Worm (Caenorhabditis elegans) whole organism, young adult: ENCODE results near the gene F41C3.11.
A peak's percentile ranks its signal among the peaks of the same experiment; 100 is the strongest.

Source experiments
- B0336.3 ChIP-seq: fragments of 200-800 bp; sonication (Bioruptor generic); IDR thresholded peaks from 2 replicates; pipeline ENCODE4 v1.3.6; 2022; ENCODE audit warnings: missing genetic modification characterization, missing compliant biosample characterization
- F10E7.11 ChIP-seq: sonication (generic microtip); optimal IDR thresholded peaks from 2 replicates; lab custom pipeline; 2017; ENCODE audit warnings: mild to moderate bottlenecking, missing genetic modification characterization, moderate library complexity, missing compliant biosample characterization
- F23B12.7 ChIP-seq: sonication (generic microtip); optimal IDR thresholded peaks from 2 replicates; lab custom pipeline; 2017; ENCODE audit warnings: missing genetic modification characterization, mild to moderate bottlenecking, missing compliant biosample characterization, antibody characterized with exemption, moderate library complexity; ENCODE audit not compliant: insufficient read depth
- F33H1.4 ChIP-seq: fragments of 200-800 bp; sonication (Bioruptor generic); IDR thresholded peaks from 2 replicates; pipeline ENCODE4 v1.3.6; 2022; ENCODE audit warnings: missing genetic modification reagents, missing genetic modification characterization, missing compliant biosample characterization
- K11D2.4 ChIP-seq: fragments of 200-800 bp; sonication (Bioruptor generic); IDR thresholded peaks from 2 replicates; pipeline ENCODE4 v1.3.6; 2022; ENCODE audit warnings: missing genetic modification reagents, missing genetic modification characterization, missing compliant biosample characterization
- K12H6.12 ChIP-seq: fragments of 200-800 bp; sonication (Bioruptor generic); optimal IDR thresholded peaks from 2 replicates; lab custom pipeline; 2018; ENCODE audit warnings: mild to moderate bottlenecking, missing genetic modification characterization, missing compliant biosample characterization
- Y53F4B.3 ChIP-seq: fragments of 200-800 bp; sonication (Bioruptor generic); IDR thresholded peaks from 2 replicates; pipeline ENCODE4 v1.3.6; 2022; ENCODE audit warnings: missing genetic modification reagents, missing genetic modification characterization, missing compliant biosample characterization
- Y67H2A.10 ChIP-seq: fragments of 200-800 bp; sonication (Bioruptor generic); conservative IDR thresholded peaks from 2 replicates; pipeline ENCODE4 v1.3.6; 2022; ENCODE audit warnings: missing genetic modification reagents, missing genetic modification characterization, missing compliant biosample characterization
- Y79H2A.3 ChIP-seq: fragments of 200-800 bp; sonication (Bioruptor generic); conservative IDR thresholded peaks from 2 replicates; pipeline ENCODE4 v1.3.6; 2022; ENCODE audit warnings: missing genetic modification reagents, missing genetic modification characterization, missing compliant biosample characterization
- Y95B8A.8 ChIP-seq: fragments of 200-800 bp; sonication (Bioruptor generic); IDR thresholded peaks from 2 replicates; pipeline ENCODE4 v1.3.6; 2022; ENCODE audit warnings: missing genetic modification reagents, missing genetic modification characterization, missing compliant biosample characterization
- ZK185.1 ChIP-seq: sonication (generic microtip); optimal IDR thresholded peaks from 2 replicates; lab custom pipeline; 2016; ENCODE audit warnings: mild to moderate bottlenecking, missing genetic modification characterization, missing compliant biosample characterization; ENCODE audit not compliant: poor library complexity, severe bottlenecking
- akir-1 ChIP-seq: fragments of 200-800 bp; sonication (Bioruptor generic); optimal IDR thresholded peaks from 2 replicates; lab custom pipeline; 2018; ENCODE audit warnings: mild to moderate bottlenecking, missing genetic modification characterization, moderate library complexity, missing compliant biosample characterization
- aptf-2 ChIP-seq: fragments of 200-800 bp; sonication (Bioruptor generic); conservative IDR thresholded peaks from 2 replicates; pipeline ENCODE4 v1.3.6; 2022; ENCODE audit warnings: missing genetic modification reagents, missing genetic modification characterization, missing compliant biosample characterization
- atf-7 ChIP-seq: sonication (generic microtip); optimal IDR thresholded peaks from 2 replicates; lab custom pipeline; 2017; ENCODE audit warnings: mild to moderate bottlenecking, missing genetic modification characterization, missing compliant biosample characterization
- attf-3 ChIP-seq: fragments of 200-800 bp; sonication (Bioruptor generic); conservative IDR thresholded peaks from 2 replicates; pipeline ENCODE4 v1.3.6; 2022; ENCODE audit warnings: missing genetic modification reagents, missing genetic modification characterization, missing compliant biosample characterization
- attf-5 ChIP-seq: fragments of 200-800 bp; sonication (Bioruptor generic); optimal IDR thresholded peaks from 2 replicates; lab custom pipeline; 2018; ENCODE audit warnings: mild to moderate bottlenecking, missing genetic modification characterization, missing compliant biosample characterization
- ccch-3 ChIP-seq: fragments of 200-800 bp; sonication (Bioruptor generic); optimal IDR thresholded peaks from 2 replicates; lab custom pipeline; 2018; ENCODE audit warnings: mild to moderate bottlenecking, missing genetic modification characterization, missing compliant biosample characterization
- ceh-100 ChIP-seq: fragments of 200-800 bp; sonication (Bioruptor generic); IDR thresholded peaks from 2 replicates; pipeline ENCODE4 v1.3.6; 2022; ENCODE audit warnings: missing genetic modification reagents, missing genetic modification characterization, missing compliant biosample characterization
- ceh-27 ChIP-seq: fragments of 200-800 bp; sonication (Bioruptor generic); optimal IDR thresholded peaks from 2 replicates; lab custom pipeline; 2018; ENCODE audit warnings: mild to moderate bottlenecking, missing genetic modification characterization, moderate library complexity, missing compliant biosample characterization
- ceh-91 ChIP-seq: fragments of 200-800 bp; sonication (Bioruptor generic); IDR thresholded peaks from 2 replicates; pipeline ENCODE4 v1.3.6; 2022; ENCODE audit warnings: missing genetic modification reagents, missing genetic modification characterization, missing compliant biosample characterization
- chd-7 ChIP-seq: sonication (generic microtip); optimal IDR thresholded peaks from 2 replicates; lab custom pipeline; 2016; ENCODE audit warnings: mild to moderate bottlenecking, missing genetic modification characterization, moderate library complexity, missing compliant biosample characterization
- dpl-1 ChIP-seq: fragments of 150-350 bp; optimal IDR thresholded peaks from 2 replicates; lab custom pipeline; 2014; ENCODE audit warnings: missing biosample characterization, missing genetic modification reagents, missing genetic modification characterization
- efl-1 ChIP-seq: fragments of 150-350 bp; optimal IDR thresholded peaks from 2 replicates; lab custom pipeline; 2014; ENCODE audit warnings: missing biosample characterization, missing genetic modification reagents, missing genetic modification characterization
- egrh-3 ChIP-seq: fragments of 200-800 bp; sonication (Bioruptor generic); IDR thresholded peaks from 2 replicates; pipeline ENCODE4 v1.3.6; 2022; ENCODE audit warnings: missing genetic modification reagents, missing genetic modification characterization, missing compliant biosample characterization
- ekl-4 ChIP-seq: fragments of 200-800 bp; sonication (Bioruptor generic); IDR thresholded peaks from 2 replicates; pipeline ENCODE4 v1.3.6; 2022; ENCODE audit warnings: missing genetic modification reagents, missing genetic modification characterization, missing compliant biosample characterization
- gei-17 ChIP-seq: fragments of 200-800 bp; sonication (Bioruptor generic); optimal IDR thresholded peaks from 2 replicates; lab custom pipeline; 2018; ENCODE audit warnings: mild to moderate bottlenecking, missing genetic modification characterization, missing compliant biosample characterization
- him-1 ChIP-seq: sonication (generic microtip); optimal IDR thresholded peaks from 2 replicates; lab custom pipeline; 2016; ENCODE audit warnings: missing genotype, missing genetic modification reagents, missing genetic modification characterization, missing compliant biosample characterization
- hmg-1.2 ChIP-seq: fragments of 200-800 bp; sonication (Bioruptor generic); IDR thresholded peaks from 2 replicates; pipeline ENCODE4 v1.3.6; 2022; ENCODE audit warnings: missing genetic modification reagents, missing genetic modification characterization, missing compliant biosample characterization
- hmg-20 ChIP-seq: fragments of 200-800 bp; sonication (Bioruptor generic); IDR thresholded peaks from 2 replicates; pipeline ENCODE4 v1.3.6; 2022; ENCODE audit warnings: missing genetic modification reagents, missing genetic modification characterization, missing compliant biosample characterization
- lag-1 ChIP-seq: fragments of 200-800 bp; sonication (Bioruptor generic); IDR thresholded peaks from 2 replicates; pipeline ENCODE4 v1.3.6; 2022; ENCODE audit warnings: missing genetic modification reagents, missing genetic modification characterization, missing compliant biosample characterization
- lin-40 ChIP-seq: sonication (generic microtip); optimal IDR thresholded peaks from 2 replicates; lab custom pipeline; 2016; ENCODE audit warnings: missing genetic modification characterization, mild to moderate bottlenecking, missing compliant biosample characterization, missing genotype, missing genetic modification reagents
- lsl-1 ChIP-seq: fragments of 200-800 bp; sonication (Bioruptor generic); optimal IDR thresholded peaks from 2 replicates; lab custom pipeline; 2018; ENCODE audit warnings: mild to moderate bottlenecking, missing genetic modification characterization, moderate library complexity, missing compliant biosample characterization
- madf-10 ChIP-seq: sonication (generic microtip); optimal IDR thresholded peaks from 2 replicates; lab custom pipeline; 2016; ENCODE audit warnings: mild to moderate bottlenecking, missing genetic modification characterization, missing compliant biosample characterization
- madf-8 ChIP-seq: fragments of 200-800 bp; sonication (Bioruptor generic); conservative IDR thresholded peaks from 2 replicates; pipeline ENCODE4 v1.3.6; 2022; ENCODE audit warnings: missing genetic modification reagents, missing genetic modification characterization, missing compliant biosample characterization
- mes-4 ChIP-seq: sonication (generic microtip); optimal IDR thresholded peaks from 2 replicates; lab custom pipeline; 2016; ENCODE audit warnings: missing genotype, missing genetic modification characterization, missing compliant biosample characterization
- mxl-1 ChIP-seq: sonication (generic microtip); optimal IDR thresholded peaks from 2 replicates; lab custom pipeline; 2016; ENCODE audit warnings: missing genetic modification characterization, missing compliant biosample characterization
- nhr-120 ChIP-seq: fragments of 200-800 bp; sonication (Bioruptor generic); IDR thresholded peaks from 2 replicates; pipeline ENCODE4 v1.3.6; 2022; ENCODE audit warnings: missing genetic modification characterization, missing compliant biosample characterization
- nhr-80 ChIP-seq: sonication (generic microtip); optimal IDR thresholded peaks from 2 replicates; lab custom pipeline; 2016; ENCODE audit warnings: missing genetic modification characterization, missing compliant biosample characterization
- pbrm-1 ChIP-seq: fragments of 200-800 bp; sonication (Bioruptor generic); IDR thresholded peaks from 2 replicates; pipeline ENCODE4 v1.3.6; 2022; ENCODE audit warnings: missing genetic modification reagents, missing genetic modification characterization, missing compliant biosample characterization
- snpc-4 ChIP-seq, 5 experiments: fragments of 150-350 bp in 1 of 5; sonication (generic microtip) in 4 of 5; optimal IDR thresholded peaks; 2 replicates each; lab custom pipeline; 2014 to 2018; ENCODE audit warnings: missing genetic modification characterization in 5 of 5, missing biosample characterization in 3 of 5, antibody characterized with exemption in 2 of 5, mild to moderate bottlenecking in 2 of 5, missing compliant biosample characterization in 2 of 5, missing genotype in 2 of 5, moderate library complexity in 2 of 5, missing genetic modification reagents in 1 of 5
- sptf-2 ChIP-seq: fragments of 200-800 bp; sonication (Bioruptor generic); optimal IDR thresholded peaks from 2 replicates; lab custom pipeline; 2018; ENCODE audit warnings: mild to moderate bottlenecking, missing genetic modification characterization, missing compliant biosample characterization
- unc-130 ChIP-seq: sonication (generic microtip); optimal IDR thresholded peaks from 2 replicates; lab custom pipeline; 2016; ENCODE audit warnings: missing genetic modification reagents, missing genetic modification characterization, missing compliant biosample characterization
- unc-62 ChIP-seq: fragments of 150-350 bp; optimal IDR thresholded peaks from 2 replicates; lab custom pipeline; 2014; ENCODE audit warnings: missing biosample characterization, missing genetic modification reagents, missing genetic modification characterization
- ztf-18 ChIP-seq: sonication (generic microtip); optimal IDR thresholded peaks from 2 replicates; lab custom pipeline; 2016; ENCODE audit warnings: missing genotype, mild to moderate bottlenecking, missing genetic modification characterization, missing compliant biosample characterization
- ztf-25 ChIP-seq: fragments of 200-800 bp; sonication (Bioruptor generic); IDR thresholded peaks from 2 replicates; pipeline ENCODE4 v1.3.6; 2022; ENCODE audit warnings: missing genetic modification reagents, missing genetic modification characterization, missing compliant biosample characterization

F41C3.11 gene

DNA sequence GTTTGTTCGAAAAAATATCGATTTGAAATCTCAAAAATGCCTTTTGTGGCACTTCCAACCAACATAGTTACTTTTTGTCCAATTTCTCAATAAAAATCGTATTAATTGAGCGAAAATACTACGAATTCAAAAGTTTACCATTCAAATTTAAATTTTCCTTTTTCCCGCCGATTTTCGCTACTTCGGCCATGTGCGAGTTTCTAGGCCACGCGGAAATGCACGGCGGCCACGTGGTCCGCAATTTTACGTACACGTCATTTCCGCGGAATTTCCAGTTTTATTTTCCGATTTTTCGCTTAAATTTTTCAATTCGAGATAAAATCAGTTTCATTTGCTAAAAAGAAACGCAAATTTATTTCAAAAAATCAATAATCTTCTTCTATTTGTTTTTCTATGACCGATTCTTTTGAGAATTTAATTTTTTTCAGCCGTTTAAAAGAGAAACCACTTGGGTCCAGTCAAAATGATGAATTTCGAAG, 6.3 kb upstream of the F41C3.11 start, which contains the start of gene eas-1 (continued):
- TF ChIP-seq egrh-3 (GFP tag; lab: Robert Waterston, UW) (no peak), lin-40 (tag; lab: Kevin White, UChicago) (peak; percentile 65), B0336.3 (GFP tag; lab: Robert Waterston, UW) (no peak), dpl-1 (GFP tag; lab: Kevin White, UChicago) (peak; percentile 78), F10E7.11 (tag; lab: Kevin White, UChicago) (no peak), nhr-80 (tag; lab: Kevin White, UChicago) (peak; percentile 27), K11D2.4 (GFP tag; lab: Robert Waterston, UW) (peak; percentile 64; the same call in 1 of the 2 replicates), lag-1 (GFP tag; lab: Robert Waterston, UW) (no peak), ceh-91 (GFP tag; lab: Robert Waterston, UW) (peak; percentile 50; the same call in 1 of the 2 replicates), Y53F4B.3 (GFP tag; lab: Robert Waterston, UW) (no peak), attf-5 (peak; percentile 76), aptf-2 (GFP tag; lab: Robert Waterston, UW) (peak; percentile 76; the same call in 1 of the 2 replicates), pbrm-1 (GFP tag; lab: Robert Waterston, UW) (peak; percentile 53; the same call in 1 of the 2 replicates), madf-8 (GFP tag; lab: Robert Waterston, UW) (peak; percentile 45), ceh-27 (GFP tag; lab: Kevin White, UChicago) (peak; percentile 91), Y67H2A.10 (GFP tag; lab: Robert Waterston, UW) (peak; percentile 45; the same call in 1 of the 2 replicates), hmg-1.2 (GFP tag; lab: Robert Waterston, UW) (0 out of 2 replicates have a peak, but pooled peaks have one; percentile 23), Y95B8A.8 (GFP tag; lab: Robert Waterston, UW) (no peak), F23B12.7 (tag; lab: Kevin White, UChicago) (peak; percentile 39), F33H1.4 (GFP tag; lab: Robert Waterston, UW) (peak; percentile 67), mes-4 (tag; lab: Kevin White, UChicago) (no peak), ekl-4 (GFP tag; lab: Robert Waterston, UW) (no peak), ZK185.1 (tag; lab: Kevin White, UChicago) (peak; percentile 84), chd-7 (tag; lab: Kevin White, UChicago) (peak; percentile 24), unc-62 (GFP tag; lab: Kevin White, UChicago) (no peak), nhr-120 (GFP tag; lab: Robert Waterston, UW) (no peak), him-1 (tag; lab: Kevin White, UChicago) (peak; percentile 61), madf-10 (tag; lab: Kevin White, UChicago) (no peak), lsl-1 (GFP tag; lab: Kevin White, UChicago) (peak; percentile 63), Y79H2A.3 (GFP tag; lab: Robert Waterston, UW) (no peak), atf-7 (tag; lab: Kevin White, UChicago) (peak; percentile 73), unc-130 (peak; percentile 70), efl-1 (GFP tag; lab: Kevin White, UChicago) (peak; percentile 82), hmg-20 (GFP tag; lab: Robert Waterston, UW) (peak; percentile 78), sptf-2 (GFP tag; lab: Kevin White, UChicago) (peak; percentile 5), ztf-25 (GFP tag; lab: Robert Waterston, UW) (peak; percentile 76; the same call in 1 of the 2 replicates), ztf-18 (peak; percentile 27), akir-1 (GFP tag; lab: Kevin White, UChicago) (peak; percentile 58), snpc-4 (GFP tag; optimal IDR thresholded peaks at IDR 0.05; lab: Kevin White, UChicago) (no peak), snpc-4 (tag; optimal IDR thresholded peaks at IDR 0.05; lab: Kevin White, UChicago) (peak in 2 of 4 experiments; percentile 18 to 22), gei-17 (no peak), mxl-1 (no peak), K12H6.12 (peak; percentile 50), ccch-3 (GFP tag; lab: Kevin White, UChicago) (peak; percentile 37), attf-3 (GFP tag; lab: Robert Waterston, UW) (peak; percentile 51; the same call in 1 of the 2 replicates), ceh-100 (GFP tag; lab: Robert Waterston, UW) (peak; percentile 69)
